Fruit fly (Drosophila melanogaster) whole organism, embryonic: Measurements from ENCODE around the gene GCC88.

Experiments used
- BtbVII ChIP-seq: fragments of 200-800 bp; sonication (Bioruptor generic); optimal IDR thresholded peaks from 3 replicates; lab custom pipeline; 2017; ENCODE audit warnings: missing biosample characterization, mild to moderate bottlenecking, missing genetic modification characterization
- CG10543 ChIP-seq: fragments of 200-800 bp; sonication (Bioruptor generic); optimal IDR thresholded peaks from 3 replicates; lab custom pipeline; 2017; ENCODE audit warnings: missing biosample characterization, mild to moderate bottlenecking, missing genetic modification characterization, moderate library complexity
- CG11247 ChIP-seq: fragments of 200-800 bp; sonication (Bioruptor generic); IDR thresholded peaks from 2 replicates; pipeline ENCODE4 v1.3.6; 2022; ENCODE audit warnings: missing biosample characterization, missing genetic modification characterization
- CG11456 ChIP-seq: fragments of 200-800 bp; sonication (Bioruptor generic); IDR thresholded peaks from 3 replicates; pipeline ENCODE4 v1.3.6; 2022; ENCODE audit warnings: missing biosample characterization, missing genetic modification characterization
- CG12769 ChIP-seq: fragments of 200-800 bp; sonication (Bioruptor generic); optimal IDR thresholded peaks from 2 replicates; lab custom pipeline; 2019; ENCODE audit warnings: missing biosample characterization, mild to moderate bottlenecking, missing genetic modification characterization, moderate library complexity
- CG15696 ChIP-seq: fragments of 200-800 bp; sonication (Bioruptor generic); optimal IDR thresholded peaks from 2 replicates; lab custom pipeline; 2019; ENCODE audit warnings: missing biosample characterization, mild to moderate bottlenecking, missing genetic modification characterization, moderate library complexity
- CG18619 ChIP-seq: fragments of 200-800 bp; sonication (Bioruptor generic); optimal IDR thresholded peaks from 3 replicates; lab custom pipeline; 2017; ENCODE audit warnings: missing biosample characterization, mild to moderate bottlenecking, missing genetic modification characterization
- CG2129 ChIP-seq: fragments of 200-800 bp; sonication (Bioruptor generic); IDR thresholded peaks from 2 replicates; pipeline ENCODE4 v1.3.6; 2022; ENCODE audit warnings: missing biosample characterization, missing genetic modification characterization; ENCODE audit not compliant: partially characterized antibody
- CG31224 ChIP-seq: fragments of 200-800 bp; sonication (Bioruptor generic); IDR thresholded peaks from 2 replicates; pipeline ENCODE4 v1.3.6; 2022; ENCODE audit warnings: missing biosample characterization, missing genetic modification characterization
- CG34376 ChIP-seq: fragments of 200-800 bp; sonication (Bioruptor generic); optimal IDR thresholded peaks from 2 replicates; lab custom pipeline; 2018; ENCODE audit warnings: missing biosample characterization, mild to moderate bottlenecking, missing genetic modification characterization
- CG4282 ChIP-seq: fragments of 200-800 bp; sonication (Bioruptor generic); optimal IDR thresholded peaks from 2 replicates; lab custom pipeline; 2016; ENCODE audit warnings: missing biosample characterization, missing genetic modification characterization
- CG6272 ChIP-seq: fragments of 200-800 bp; sonication (Bioruptor generic); IDR thresholded peaks from 2 replicates; pipeline ENCODE4 v1.3.6; 2022; ENCODE audit warnings: missing biosample characterization, missing genetic modification characterization
- CG6765 ChIP-seq: fragments of 200-800 bp; sonication (Bioruptor generic); optimal IDR thresholded peaks from 3 replicates; lab custom pipeline; 2017; ENCODE audit warnings: missing biosample characterization, mild to moderate bottlenecking, missing genetic modification characterization
- CG6791 ChIP-seq: fragments of 200-800 bp; sonication (Bioruptor generic); IDR thresholded peaks from 3 replicates; pipeline ENCODE4 v1.3.6; 2022; ENCODE audit warnings: missing biosample characterization, missing genetic modification characterization; ENCODE audit not compliant: partially characterized antibody
- CG7745 ChIP-seq: fragments of 200-800 bp; sonication (Bioruptor generic); optimal IDR thresholded peaks from 2 replicates; lab custom pipeline; 2018; ENCODE audit warnings: missing biosample characterization, mild to moderate bottlenecking, missing genetic modification characterization, moderate library complexity
- CG8765 ChIP-seq: fragments of 200-800 bp; sonication (Bioruptor generic); IDR thresholded peaks from 2 replicates; pipeline ENCODE4 v1.3.6; 2022; ENCODE audit warnings: missing biosample characterization, missing genetic modification characterization
- CG8924 ChIP-seq: fragments of 200-800 bp; optimal IDR thresholded peaks from 3 replicates; lab custom pipeline; 2019; ENCODE audit warnings: missing biosample characterization, mild to moderate bottlenecking, missing genetic modification characterization, moderate library complexity
- Dad ChIP-seq: fragments of 200-800 bp; sonication (Bioruptor generic); optimal IDR thresholded peaks from 3 replicates; lab custom pipeline; 2016; ENCODE audit warnings: missing biosample characterization, missing genetic modification characterization
- Deaf1 ChIP-seq: fragments of 200-800 bp; optimal IDR thresholded peaks from 3 replicates; lab custom pipeline; 2019; ENCODE audit warnings: missing biosample characterization, mild to moderate bottlenecking, missing genetic modification characterization, moderate library complexity
- Ets65A ChIP-seq: fragments of 200-800 bp; sonication (Bioruptor generic); peaks from one replicate; lab custom pipeline; 2016; ENCODE audit warnings: missing biosample characterization, missing genetic modification characterization
- GATAe ChIP-seq: fragments of 200-800 bp; sonication (Bioruptor generic); conservative IDR thresholded peaks from 2 replicates; pipeline ENCODE4 v1.3.6; 2022; ENCODE audit warnings: missing biosample characterization, missing genetic modification characterization
- Hey ChIP-seq: fragments of 200-800 bp; sonication (Bioruptor generic); optimal IDR thresholded peaks from 3 replicates; lab custom pipeline; 2018; ENCODE audit warnings: missing biosample characterization, mild to moderate bottlenecking, missing genetic modification characterization
- Hr78 ChIP-seq, 2 experiments: fragments of 200-800 bp in 1 of 2; fragments of >200 bp in 1 of 2; sonication (Bioruptor generic) in 1 of 2; optimal IDR thresholded peaks; 2 replicates each; lab custom pipeline; 2017 to 2019; ENCODE audit warnings: missing biosample characterization in 2 of 2, missing genetic modification characterization in 2 of 2, mild to moderate bottlenecking in 1 of 2, moderate library complexity in 1 of 2
- Med ChIP-seq: fragments of 200-800 bp; sonication (Bioruptor generic); peaks from one replicate; lab custom pipeline; 2016; ENCODE audit warnings: missing biosample characterization, missing genetic modification characterization, mild to moderate bottlenecking, inconsistent platforms, moderate library complexity
- NK7.1 ChIP-seq: fragments of 200-800 bp; sonication (Bioruptor generic); optimal IDR thresholded peaks from 3 replicates; lab custom pipeline; 2016; ENCODE audit warnings: missing biosample characterization, missing genetic modification characterization
- Oaz ChIP-seq: fragments of 200-800 bp; sonication (Bioruptor generic); IDR thresholded peaks from 2 replicates; pipeline ENCODE4 v1.3.6; 2022; ENCODE audit warnings: missing biosample characterization, missing genetic modification characterization
- Pdp1 ChIP-seq, 2 experiments: fragments of 200-800 bp; sonication (Bioruptor generic); optimal IDR thresholded peaks; 3 replicates each; lab custom pipeline; 2016; ENCODE audit warnings: missing biosample characterization in 2 of 2, missing genetic modification characterization in 2 of 2, mild to moderate bottlenecking in 1 of 2, moderate library complexity in 1 of 2
- Usf ChIP-seq: fragments of 200-800 bp; sonication (Bioruptor generic); optimal IDR thresholded peaks from 2 replicates; lab custom pipeline; 2017; ENCODE audit warnings: missing genotype, missing biosample characterization, missing genetic modification characterization
- cwo ChIP-seq: fragments of 200-800 bp; sonication (Bioruptor generic); optimal IDR thresholded peaks from 3 replicates; lab custom pipeline; 2017; ENCODE audit warnings: missing biosample characterization, missing genetic modification characterization, mild to moderate bottlenecking, moderate library complexity, missing genetic modification reagents
- exex ChIP-seq: fragments of 200-800 bp; sonication (Bioruptor generic); optimal IDR thresholded peaks from 4 replicates; lab custom pipeline; 2018; ENCODE audit warnings: missing biosample characterization, mild to moderate bottlenecking, missing genetic modification characterization, moderate library complexity
- gem ChIP-seq: fragments of 200-800 bp; sonication (Bioruptor generic); optimal IDR thresholded peaks from 2 replicates; lab custom pipeline; 2019; ENCODE audit warnings: missing biosample characterization, mild to moderate bottlenecking, missing genetic modification characterization, moderate library complexity
- grn ChIP-seq: fragments of 200-800 bp; sonication (Bioruptor generic); optimal IDR thresholded peaks from 3 replicates; lab custom pipeline; 2017; ENCODE audit warnings: missing biosample characterization, missing genetic modification characterization
- maf-S ChIP-seq: fragments of 200-800 bp; sonication (Bioruptor generic); optimal IDR thresholded peaks from 2 replicates; lab custom pipeline; 2016; ENCODE audit warnings: missing biosample characterization, missing genetic modification characterization
- mirr ChIP-seq: fragments of 200-800 bp; sonication (Bioruptor generic); optimal IDR thresholded peaks from 3 replicates; lab custom pipeline; 2018; ENCODE audit warnings: missing biosample characterization, mild to moderate bottlenecking, missing genetic modification characterization
- nerfin-1 ChIP-seq: fragments of 200-800 bp; sonication (Bioruptor generic); optimal IDR thresholded peaks from 3 replicates; lab custom pipeline; 2019; ENCODE audit warnings: missing biosample characterization, mild to moderate bottlenecking, missing genetic modification characterization, moderate library complexity
- salm ChIP-seq: fragments of 200-800 bp; sonication (Bioruptor generic); optimal IDR thresholded peaks from 2 replicates; lab custom pipeline; 2018; ENCODE audit warnings: missing biosample characterization, mild to moderate bottlenecking, missing genetic modification characterization
- sd ChIP-seq: fragments of 200-800 bp; sonication (Bioruptor generic); optimal IDR thresholded peaks from 3 replicates; lab custom pipeline; 2018; ENCODE audit warnings: missing biosample characterization, mild to moderate bottlenecking, missing genetic modification characterization, moderate library complexity
- sob ChIP-seq: fragments of 200-800 bp; sonication (Bioruptor generic); IDR thresholded peaks from 2 replicates; pipeline ENCODE4 v1.3.6; 2022; ENCODE audit warnings: missing biosample characterization, missing genetic modification characterization
- sug ChIP-seq: fragments of 200-800 bp; optimal IDR thresholded peaks from 2 replicates; lab custom pipeline; 2019; ENCODE audit warnings: missing biosample characterization, mild to moderate bottlenecking, missing genetic modification characterization, moderate library complexity
- vnd ChIP-seq: fragments of 200-800 bp; sonication (Bioruptor generic); IDR thresholded peaks from 3 replicates; pipeline ENCODE4 v1.3.6; 2022; ENCODE audit warnings: missing biosample characterization, missing genetic modification characterization; ENCODE audit not compliant: partially characterized antibody

Gene GCC88

dm6 chr3R:11200042-11200884, 30.1 kb downstream of the GCC88 start (continued):
- no peak for TF ChIP-seq Dad (GFP tag; lab: Kevin White, UChicago)
- no peak for TF ChIP-seq CG2129 (GFP tag; lab: Robert Waterston, UW)
- TF ChIP-seq Oaz (GFP tag; lab: Robert Waterston, UW), result no peak
- TF ChIP-seq CG6791, result no peak
- TF ChIP-seq CG8924 (tag; lab: Kevin White, UChicago), result no peak
- TF ChIP-seq NK7.1 (GFP tag; lab: Kevin White, UChicago), result no peak

- TF ChIP-seq Pdp1 (GFP tag; optimal IDR thresholded peaks at IDR 0.05; lab: Kevin White, UChicago), result peak in 1 of 2 experiments; percentile 84
- no peak for TF ChIP-seq CG8765
- TF ChIP-seq Med (GFP tag; lab: Kevin White, UChicago), result peak; percentile 50
- TF ChIP-seq CG12769 (tag; lab: Kevin White, UChicago), result peak; percentile 6
- TF ChIP-seq grn (GFP tag; lab: Kevin White, UChicago), result peak; percentile 87
- TF ChIP-seq CG4282 (GFP tag; lab: Kevin White, UChicago), result no peak
- 0 out of 2 replicates have a peak, but pooled peaks have one; percentile 29 for TF ChIP-seq CG11247 (GFP tag; lab: Robert Waterston, UW)
- TF ChIP-seq Ets65A (GFP tag; lab: Kevin White, UChicago), result peak; percentile 25
- TF ChIP-seq CG11456 (GFP tag; lab: Robert Waterston, UW), result no peak
- peak; percentile 74 for TF ChIP-seq CG31224 (GFP tag; lab: Robert Waterston, UW)
- peak; percentile 24 for TF ChIP-seq CG10543 (GFP tag; lab: Kevin White, UChicago)
- TF ChIP-seq salm, result peak; percentile 11
- peak; percentile 32 for TF ChIP-seq BtbVII (GFP tag; lab: Kevin White, UChicago)
- peak; percentile 12 for TF ChIP-seq CG6765
- TF ChIP-seq cwo (GFP tag; lab: Kevin White, UChicago), result peak; percentile 86
- no peak for TF ChIP-seq maf-S (GFP tag; lab: Kevin White, UChicago)
- peak; percentile 83 for TF ChIP-seq Hey (tag; lab: Kevin White, UChicago)
- TF ChIP-seq CG15696 (tag; lab: Kevin White, UChicago), result no peak
- TF ChIP-seq CG34376, result peak; percentile 64
- TF ChIP-seq Usf, result no peak
- TF ChIP-seq CG7745 (tag; lab: Kevin White, UChicago), result peak; percentile 29
- TF ChIP-seq CG18619 (GFP tag; lab: Kevin White, UChicago), result no peak
- peak; percentile 97 for TF ChIP-seq sug (tag; lab: Kevin White, UChicago)
- TF ChIP-seq gem (tag; lab: Kevin White, UChicago), result peak; percentile 41
- TF ChIP-seq exex (tag; lab: Kevin White, UChicago), result peak; percentile 98
- TF ChIP-seq Deaf1 (tag; lab: Kevin White, UChicago), result peak; percentile 23
- TF ChIP-seq sob (GFP tag; lab: Robert Waterston, UW), result 0 out of 2 replicates have a peak, but pooled peaks have one; percentile 9
- TF ChIP-seq nerfin-1 (tag; lab: Kevin White, UChicago), result no peak
- TF ChIP-seq sd (tag; lab: Kevin White, UChicago), result peak; percentile 82
- peak; percentile 21; the same call in 1 of the 2 replicates for TF ChIP-seq GATAe
- TF ChIP-seq vnd (GFP tag; lab: Robert Waterston, UW), result 0 out of 3 replicates have a peak, but pooled peaks have one; percentile 31
- TF ChIP-seq Hr78 (GFP tag; optimal IDR thresholded peaks at IDR 0.05; lab: Kevin White, UChicago), result peak in 1 of 2 experiments; percentile 59
- TF ChIP-seq mirr (GFP tag; lab: Kevin White, UChicago), result peak; percentile 86
- TF ChIP-seq CG6272 (GFP tag; lab: Robert Waterston, UW), result no peak
- no peak for TF ChIP-seq CG6791
- TF ChIP-seq, all 482 proteins: peak for 25
Measured at dm6 chr3R:11199227-11199835, 31.1 kb downstream of the GCC88 start.
